Fruit fly (Drosophila melanogaster) whole organism, embryonic: ENCODE results near the gene Kdm3.
A peak's percentile ranks its signal among the peaks of the same experiment; 100 is the strongest.

Source experiments
- Abd-B ChIP-seq: fragments of 200-800 bp; sonication (Bioruptor generic); optimal IDR thresholded peaks from 2 replicates; lab custom pipeline; 2018; ENCODE audit warnings: missing biosample characterization, mild to moderate bottlenecking, missing genetic modification characterization, moderate library complexity
- Asciz ChIP-seq: fragments of 200-800 bp; sonication (Bioruptor generic); optimal IDR thresholded peaks from 2 replicates; lab custom pipeline; 2017; ENCODE audit warnings: missing biosample characterization, mild to moderate bottlenecking, missing genetic modification characterization, missing genetic modification reagents
- CG10209 ChIP-seq: fragments of 200-800 bp; sonication (Bioruptor generic); optimal IDR thresholded peaks from 3 replicates; lab custom pipeline; 2017; ENCODE audit warnings: missing biosample characterization, mild to moderate bottlenecking, missing genetic modification characterization, missing genetic modification reagents
- CG10979 ChIP-seq: fragments of 200-800 bp; sonication (Bioruptor generic); optimal IDR thresholded peaks from 2 replicates; lab custom pipeline; 2018; ENCODE audit warnings: missing biosample characterization, mild to moderate bottlenecking, missing genetic modification characterization, moderate library complexity
- CG11247 ChIP-seq: fragments of 200-800 bp; sonication (Bioruptor generic); IDR thresholded peaks from 2 replicates; pipeline ENCODE4 v1.3.6; 2022; ENCODE audit warnings: missing biosample characterization, missing genetic modification characterization
- CG11560 ChIP-seq: fragments of 200-800 bp; sonication (Bioruptor generic); IDR thresholded peaks from 3 replicates; pipeline ENCODE4 v1.3.6; 2022; ENCODE audit warnings: missing biosample characterization, missing genetic modification characterization
- CG11723 ChIP-seq: fragments of 200-800 bp; sonication (Bioruptor generic); optimal IDR thresholded peaks from 2 replicates; lab custom pipeline; 2017; ENCODE audit warnings: missing biosample characterization, mild to moderate bottlenecking, missing genetic modification characterization
- CG12659 ChIP-seq: fragments of 200-800 bp; sonication (Bioruptor generic); optimal IDR thresholded peaks from 3 replicates; lab custom pipeline; 2017; ENCODE audit warnings: mild to moderate bottlenecking, missing biosample characterization, missing genetic modification reagents, missing genetic modification characterization
- CG13296 ChIP-seq: fragments of 200-800 bp; sonication (Bioruptor generic); optimal IDR thresholded peaks from 3 replicates; lab custom pipeline; 2018; ENCODE audit warnings: missing biosample characterization, mild to moderate bottlenecking, missing genetic modification characterization
- CG17328 ChIP-seq: fragments of 200-800 bp; sonication (Bioruptor generic); IDR thresholded peaks from 2 replicates; pipeline ENCODE4 v1.3.6; 2022; ENCODE audit warnings: missing biosample characterization, missing genetic modification characterization
- CG18619 ChIP-seq: fragments of 200-800 bp; sonication (Bioruptor generic); optimal IDR thresholded peaks from 3 replicates; lab custom pipeline; 2017; ENCODE audit warnings: missing biosample characterization, mild to moderate bottlenecking, missing genetic modification characterization
- CG2199 ChIP-seq: fragments of 200-800 bp; sonication (Bioruptor generic); IDR thresholded peaks from 3 replicates; pipeline ENCODE4 v1.3.6; 2022; ENCODE audit warnings: missing biosample characterization, missing genetic modification characterization
- CG2875 ChIP-seq: fragments of 200-800 bp; sonication (Bioruptor generic); optimal IDR thresholded peaks from 2 replicates; lab custom pipeline; 2017; ENCODE audit warnings: missing biosample characterization, mild to moderate bottlenecking, missing genetic modification characterization, missing genetic modification reagents
- CG30403 ChIP-seq: fragments of 200-800 bp; sonication (Bioruptor generic); optimal IDR thresholded peaks from 3 replicates; lab custom pipeline; 2016; ENCODE audit warnings: missing biosample characterization, missing genetic modification characterization
- CG33213 ChIP-seq: fragments of 200-800 bp; sonication (Bioruptor generic); optimal IDR thresholded peaks from 3 replicates; lab custom pipeline; 2016; ENCODE audit warnings: missing biosample characterization, missing genetic modification characterization
- CG4707 ChIP-seq: fragments of 200-800 bp; sonication (Bioruptor generic); optimal IDR thresholded peaks from 2 replicates; lab custom pipeline; 2018; ENCODE audit warnings: missing biosample characterization, mild to moderate bottlenecking, missing genetic modification characterization, moderate library complexity
- CG5180 ChIP-seq: fragments of 200-800 bp; sonication (Bioruptor generic); optimal IDR thresholded peaks from 3 replicates; lab custom pipeline; 2017; ENCODE audit warnings: missing biosample characterization, missing genetic modification characterization, mild to moderate bottlenecking, moderate library complexity, missing genetic modification reagents
- CG6813 ChIP-seq: fragments of 200-800 bp; sonication (Bioruptor generic); optimal IDR thresholded peaks from 2 replicates; lab custom pipeline; 2017; ENCODE audit warnings: missing biosample characterization, missing genetic modification characterization, mild to moderate bottlenecking, moderate library complexity, missing genetic modification reagents
- CG7372 ChIP-seq: fragments of 200-800 bp; sonication (Bioruptor generic); IDR thresholded peaks from 2 replicates; pipeline ENCODE4 v1.3.6; 2022; ENCODE audit warnings: missing biosample characterization, missing genetic modification characterization
- CG8478 ChIP-seq: fragments of >200 bp; optimal IDR thresholded peaks from 2 replicates; lab custom pipeline; 2018
- Dad ChIP-seq: fragments of 200-800 bp; sonication (Bioruptor generic); optimal IDR thresholded peaks from 3 replicates; lab custom pipeline; 2016; ENCODE audit warnings: missing biosample characterization, missing genetic modification characterization
- Dfd ChIP-seq, 2 experiments: fragments of >200 bp; optimal IDR thresholded peaks; 2 replicates each; lab custom pipeline; 2017; ENCODE audit warnings: missing biosample characterization in 2 of 2, missing genetic modification characterization in 2 of 2
- HHEX ChIP-seq: fragments of 200-800 bp; sonication (Bioruptor generic); optimal IDR thresholded peaks from 3 replicates; lab custom pipeline; 2017; ENCODE audit warnings: missing biosample characterization, mild to moderate bottlenecking, missing genetic modification characterization, missing genetic modification reagents
- HLH4C ChIP-seq: fragments of 200-800 bp; sonication (Bioruptor generic); IDR thresholded peaks from 3 replicates; pipeline ENCODE4 v1.3.6; 2022; ENCODE audit warnings: missing biosample characterization, missing genetic modification characterization; ENCODE audit not compliant: partially characterized antibody
- Hmr ChIP-seq: fragments of 200-800 bp; sonication (Bioruptor generic); optimal IDR thresholded peaks from 3 replicates; lab custom pipeline; 2017; ENCODE audit warnings: mild to moderate bottlenecking, missing biosample characterization, missing genetic modification reagents, missing genetic modification characterization
- Mad ChIP-seq: fragments of 200-800 bp; sonication (Bioruptor generic); optimal IDR thresholded peaks from 2 replicates; lab custom pipeline; 2016; ENCODE audit warnings: missing biosample characterization, missing genetic modification characterization
- Neu2 ChIP-seq: fragments of 200-800 bp; sonication (Bioruptor generic); optimal IDR thresholded peaks from 3 replicates; lab custom pipeline; 2016; ENCODE audit warnings: missing biosample characterization, missing genetic modification characterization, borderline replicate concordance
- Pdp1 ChIP-seq, 2 experiments: fragments of 200-800 bp; sonication (Bioruptor generic); optimal IDR thresholded peaks; 3 replicates each; lab custom pipeline; 2016; ENCODE audit warnings: missing biosample characterization in 2 of 2, missing genetic modification characterization in 2 of 2, mild to moderate bottlenecking in 1 of 2, moderate library complexity in 1 of 2
- Rfx ChIP-seq: fragments of 200-800 bp; sonication (Bioruptor generic); IDR thresholded peaks from 2 replicates; pipeline ENCODE4 v1.3.6; 2022; ENCODE audit warnings: missing biosample characterization, missing genetic modification characterization
- Sry-δ ChIP-seq: fragments of 200-800 bp; sonication (Bioruptor generic); optimal IDR thresholded peaks from 2 replicates; lab custom pipeline; 2016; ENCODE audit warnings: missing biosample characterization, missing genetic modification characterization
- ara ChIP-seq: fragments of 200-800 bp; sonication (Bioruptor generic); IDR thresholded peaks from 2 replicates; pipeline ENCODE4 v1.3.6; 2022; ENCODE audit warnings: missing biosample characterization, missing genetic modification characterization
- ato ChIP-seq: fragments of 200-800 bp; sonication (Bioruptor generic); IDR thresholded peaks from 2 replicates; pipeline ENCODE4 v1.3.6; 2022; ENCODE audit warnings: missing biosample characterization, missing genetic modification characterization; ENCODE audit not compliant: partially characterized antibody
- bbx ChIP-seq: fragments of 200-800 bp; sonication (Bioruptor generic); IDR thresholded peaks from 2 replicates; pipeline ENCODE4 v1.3.6; 2022; ENCODE audit warnings: missing biosample characterization, missing genetic modification characterization; ENCODE audit not compliant: partially characterized antibody
- cg ChIP-seq: fragments of 200-800 bp; sonication (Bioruptor generic); optimal IDR thresholded peaks from 3 replicates; lab custom pipeline; 2019; ENCODE audit warnings: missing biosample characterization, mild to moderate bottlenecking, missing genetic modification characterization, moderate library complexity
- da ChIP-seq: fragments of 200-800 bp; sonication (Bioruptor generic); optimal IDR thresholded peaks from 2 replicates; lab custom pipeline; 2016; ENCODE audit warnings: missing biosample characterization, missing genetic modification characterization
- dmrt11E ChIP-seq: fragments of 200-800 bp; sonication (Bioruptor generic); optimal IDR thresholded peaks from 3 replicates; lab custom pipeline; 2018; ENCODE audit warnings: missing biosample characterization, mild to moderate bottlenecking, missing genetic modification characterization, moderate library complexity
- esg ChIP-seq: fragments of 200-800 bp; sonication (Bioruptor generic); conservative IDR thresholded peaks from 2 replicates; pipeline ENCODE4 v1.3.6; 2022; ENCODE audit warnings: missing biosample characterization, missing genetic modification characterization
- grau ChIP-seq: fragments of 200-800 bp; optimal IDR thresholded peaks from 3 replicates; lab custom pipeline; 2019; ENCODE audit warnings: missing biosample characterization, mild to moderate bottlenecking, missing genetic modification characterization, moderate library complexity
- ham ChIP-seq: fragments of 200-800 bp; sonication (Bioruptor generic); IDR thresholded peaks from 2 replicates; pipeline ENCODE4 v1.3.6; 2022; ENCODE audit warnings: missing biosample characterization, missing genetic modification characterization
- ind ChIP-seq: fragments of 200-800 bp; sonication (Bioruptor generic); optimal IDR thresholded peaks from 3 replicates; lab custom pipeline; 2016; ENCODE audit warnings: missing biosample characterization, missing genetic modification characterization
- lmd ChIP-seq: fragments of 200-800 bp; sonication (Bioruptor generic); IDR thresholded peaks from 2 replicates; pipeline ENCODE4 v1.3.6; 2022; ENCODE audit warnings: missing biosample characterization, missing genetic modification characterization
- nmo ChIP-seq: fragments of 200-800 bp; sonication (Bioruptor generic); optimal IDR thresholded peaks from 2 replicates; lab custom pipeline; 2018; ENCODE audit warnings: missing biosample characterization, mild to moderate bottlenecking, missing genetic modification characterization, moderate library complexity
- rib ChIP-seq: fragments of 200-800 bp; sonication (Bioruptor generic); IDR thresholded peaks from 2 replicates; pipeline ENCODE4 v1.3.6; 2022; ENCODE audit warnings: missing biosample characterization, missing genetic modification characterization
- sna ChIP-seq: fragments of 200-800 bp; sonication (Bioruptor generic); IDR thresholded peaks from 2 replicates; pipeline ENCODE4 v1.3.6; 2022; ENCODE audit warnings: missing biosample characterization, missing genetic modification characterization; ENCODE audit not compliant: partially characterized antibody
- tap ChIP-seq: fragments of 200-800 bp; optimal IDR thresholded peaks from 3 replicates; lab custom pipeline; 2019; ENCODE audit warnings: missing biosample characterization, mild to moderate bottlenecking, missing genetic modification characterization, moderate library complexity
- tll ChIP-seq, 2 experiments: fragments of 200-800 bp in 1 of 2; fragments of >200 bp in 1 of 2; sonication (Bioruptor generic) in 1 of 2; optimal IDR thresholded peaks; 2 replicates each; lab custom pipeline; 2017 to 2019; ENCODE audit warnings: missing biosample characterization in 2 of 2, missing genetic modification characterization in 2 of 2, mild to moderate bottlenecking in 1 of 2, moderate library complexity in 1 of 2
- zen2 ChIP-seq: fragments of 200-800 bp; sonication (Bioruptor generic); IDR thresholded peaks from 3 replicates; pipeline ENCODE4 v1.3.6; 2022; ENCODE audit warnings: missing biosample characterization, missing genetic modification characterization; ENCODE audit not compliant: partially characterized antibody
- zfh2 ChIP-seq: fragments of 200-800 bp; sonication (Bioruptor generic); optimal IDR thresholded peaks from 2 replicates; lab custom pipeline; 2016; ENCODE audit warnings: missing biosample characterization, missing genetic modification characterization

The Kdm3 gene

DNA sequence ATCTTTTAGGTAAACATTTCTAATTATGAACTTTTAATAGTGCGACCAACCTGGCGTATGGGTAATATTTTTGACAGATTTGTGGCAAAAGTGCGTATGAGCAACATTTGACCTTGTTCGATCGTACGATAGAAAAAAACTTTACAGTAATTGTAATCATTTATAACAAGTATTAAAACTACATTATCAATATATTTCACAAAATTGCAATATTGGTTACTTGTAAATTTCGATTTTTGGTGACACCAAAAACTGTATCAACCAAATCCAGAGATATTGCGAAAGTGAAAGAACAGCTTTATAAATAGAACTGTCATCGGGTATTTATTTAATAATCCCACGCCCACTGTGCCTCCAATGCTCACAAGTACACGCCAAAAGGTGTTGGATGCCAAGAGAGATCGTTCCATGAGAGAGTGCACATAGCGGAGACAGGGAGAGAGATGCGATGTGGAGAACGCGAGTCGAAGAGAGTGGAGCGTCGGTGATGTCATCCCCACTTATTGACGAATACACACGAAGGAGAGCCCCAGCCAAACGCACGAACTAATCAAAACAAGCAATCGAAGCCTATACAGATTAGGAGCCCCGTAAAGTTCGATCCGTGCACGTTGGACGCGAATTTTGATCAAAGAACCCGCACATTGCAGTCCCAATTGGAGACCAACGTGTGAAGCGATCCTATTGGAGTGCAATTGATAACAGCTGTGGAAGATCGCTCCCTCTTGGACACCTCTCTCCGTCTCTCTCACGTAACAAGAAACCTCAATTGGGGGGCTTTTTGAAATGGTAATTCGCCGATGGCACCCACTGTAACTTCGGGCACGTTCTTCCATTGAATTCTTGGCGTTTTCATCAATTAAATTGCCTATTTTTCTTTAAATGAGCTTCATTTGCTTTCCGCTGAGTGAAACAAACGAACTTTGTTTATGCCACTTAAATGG lies 17.6 kb downstream of the Kdm3 start (continued):
- TF ChIP-seq HHEX (GFP tag; lab: Kevin White, UChicago): peak; percentile 97
- TF ChIP-seq nmo (GFP tag; lab: Kevin White, UChicago): peak; percentile 98
- no peak for TF ChIP-seq CG8478 (lab: Kevin White, UChicago)
- TF ChIP-seq CG30403 (GFP tag; lab: Kevin White, UChicago): peak; percentile 99
- TF ChIP-seq lmd: peak; percentile 94
- TF ChIP-seq ara: peak; percentile 77
- peak; percentile 71 for TF ChIP-seq CG11560 (tag; lab: Robert Waterston, UW)
- peak; percentile 99 for TF ChIP-seq CG18619 (GFP tag; lab: Kevin White, UChicago)
- no peak for TF ChIP-seq ham
- TF ChIP-seq HLH4C: no peak
- TF ChIP-seq CG17328 (GFP tag; lab: Robert Waterston, UW): peak; percentile 78
- TF ChIP-seq Dfd (GFP tag; optimal IDR thresholded peaks at IDR 0.05; lab: Kevin White, UChicago): peak in 1 of 2 experiments; percentile 83
- no peak for TF ChIP-seq sna (GFP tag; lab: Robert Waterston, UW)
- TF ChIP-seq cg (GFP tag; lab: Kevin White, UChicago): no peak
- TF ChIP-seq Neu2: peak; percentile 82
- peak; percentile 93 for TF ChIP-seq Rfx (GFP tag; lab: Robert Waterston, UW)
- TF ChIP-seq tap (tag; lab: Kevin White, UChicago): peak; percentile 88
- TF ChIP-seq CG2199 (GFP tag; lab: Robert Waterston, UW): no peak; the same call in 2 of the 3 replicates
- TF ChIP-seq CG12659 (GFP tag; lab: Kevin White, UChicago): peak; percentile 99
- TF ChIP-seq Dad: peak; percentile 92
- TF ChIP-seq CG13296 (GFP tag; lab: Kevin White, UChicago): peak; percentile 98
- peak; percentile 96 for TF ChIP-seq CG11723
- TF ChIP-seq ind (GFP tag; lab: Kevin White, UChicago): peak; percentile 96
- peak; percentile 98 for TF ChIP-seq Hmr (GFP tag; lab: Kevin White, UChicago)
- TF ChIP-seq Sry-δ (GFP tag; lab: Kevin White, UChicago): peak; percentile 41
- TF ChIP-seq CG6813: peak; percentile 96
- peak; percentile 95 for TF ChIP-seq zfh2 (GFP tag; lab: Kevin White, UChicago)
- TF ChIP-seq, all 482 proteins: peak for 440

DNA sequence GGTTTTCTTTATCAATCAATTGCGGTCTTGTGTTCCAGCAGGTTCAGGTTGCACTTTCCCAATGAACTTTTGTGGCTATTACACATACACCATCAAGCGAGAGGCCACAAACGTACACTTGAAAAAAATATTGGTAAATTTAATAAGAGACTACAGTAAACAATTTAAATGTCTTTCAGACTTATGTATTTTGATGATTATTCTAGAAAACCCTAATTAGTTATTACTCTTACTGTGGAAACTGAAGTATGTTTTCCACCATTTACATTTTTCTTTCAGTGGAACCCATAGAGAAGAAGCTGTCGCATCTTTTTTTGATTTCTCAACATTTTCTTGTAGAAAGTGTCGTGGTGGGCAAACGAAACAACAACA lies 18.3 kb downstream of the Kdm3 start:
- TF ChIP-seq grau (tag; lab: Kevin White, UChicago) (peak; percentile 91), dmrt11E (tag; lab: Kevin White, UChicago) (peak; percentile 82), zen2 (GFP tag; lab: Robert Waterston, UW) (no peak), rib (GFP tag; lab: Robert Waterston, UW) (peak; percentile 53; the same call in 1 of the 2 replicates), CG5180 (GFP tag; lab: Kevin White, UChicago) (no peak), CG10979 (tag; lab: Kevin White, UChicago) (peak; percentile 96), Pdp1 (GFP tag; optimal IDR thresholded peaks at IDR 0.05; lab: Kevin White, UChicago) (peak; percentile 87 to 91), bbx (GFP tag; lab: Robert Waterston, UW) (no peak), CG11247 (GFP tag; lab: Robert Waterston, UW) (peak; percentile 81), esg (peak; percentile 92), CG7372 (GFP tag; lab: Robert Waterston, UW) (peak; percentile 87), tll (GFP tag; optimal IDR thresholded peaks at IDR 0.05; lab: Kevin White, UChicago) (no peak), CG4707 (peak; percentile 85), ato (GFP tag; lab: Robert Waterston, UW) (no peak), Mad (peak; percentile 88), Abd-B (no peak), CG33213 (peak; percentile 75), CG10209 (GFP tag; lab: Kevin White, UChicago) (peak; percentile 87), Asciz (GFP tag; lab: Kevin White, UChicago) (peak; percentile 96), da (peak; percentile 82), CG2875 (GFP tag; lab: Kevin White, UChicago) (peak; percentile 93)
